Fruit fly (Drosophila melanogaster): ENCODE results near the gene Cp7Fb.

Gene Cp7Fb

dm6 chrX:8464378-8465036 is 9.1 kb upstream of the Cp7Fb start, which contains the start of gene Sptr (continued):
- TF ChIP-seq YL-1 (GFP tag; optimal IDR thresholded peaks at IDR 0.05) (peak; percentile 43), sr (GFP tag; IDR thresholded peaks at IDR 0.05) (peak; percentile 44; the same call in 1 of the 3 replicates), Eip74EF (GFP tag; optimal IDR thresholded peaks at IDR 0.05) (peak in 1 of 2 experiments; percentile 82), CG13424 (tag; optimal IDR thresholded peaks at IDR 0.05) (peak; percentile 91), twi (tag; optimal IDR thresholded peaks at IDR 0.05) (peak; percentile 32), CG4404 (GFP tag; IDR thresholded peaks at IDR 0.05) (peak; percentile 65), CG6254 (GFP tag; optimal IDR thresholded peaks at IDR 0.05) (peak; percentile 49), MESR4 (GFP tag; optimal IDR thresholded peaks at IDR 0.05) (no peak), wdn (GFP tag; IDR thresholded peaks at IDR 0.05) (peak; percentile 86), caup (GFP tag; optimal IDR thresholded peaks at IDR 0.05; ENCODE audit: severe bottlenecking) (peak; percentile 92), CG43689 (GFP tag; IDR thresholded peaks at IDR 0.05) (peak; percentile 44; the same call in 1 of the 2 replicates), CG8089 (GFP tag; optimal IDR thresholded peaks at IDR 0.05) (peak; percentile 2), CG32767 (GFP tag; IDR thresholded peaks at IDR 0.05) (peak; percentile 73), CG7963 (GFP tag; IDR thresholded peaks at IDR 0.05; ENCODE audit: partially characterized antibody) (no peak), Doc2 (GFP tag; IDR thresholded peaks at IDR 0.05) (peak; percentile 50; the same call in 1 of the 2 replicates), run (tag; optimal IDR thresholded peaks at IDR 0.05) (peak; percentile 75), pros (GFP tag; optimal IDR thresholded peaks at IDR 0.05) (no peak), dan (GFP tag; IDR thresholded peaks at IDR 0.05) (no peak), Atf3 (GFP tag; optimal IDR thresholded peaks at IDR 0.05) (peak; percentile 14), CHES-1-like (GFP tag; optimal IDR thresholded peaks at IDR 0.05) (peak; percentile 63), fd96Cb (tag; optimal IDR thresholded peaks at IDR 0.05) (peak; percentile 69), B-H2 (GFP tag; optimal IDR thresholded peaks at IDR 0.05) (peak; percentile 93), gsb (GFP tag; IDR thresholded peaks at IDR 0.05) (peak; percentile 86), C15 (GFP tag; IDR thresholded peaks at IDR 0.05) (peak; percentile 79; the same call in 2 of the 3 replicates), CG8359 (GFP tag; optimal IDR thresholded peaks at IDR 0.05; ENCODE audit: borderline replicate concordance) (peak; percentile 27), CG8290 (GFP tag; optimal IDR thresholded peaks at IDR 0.05) (peak; percentile 20), CG8290 (tag; optimal IDR thresholded peaks at IDR 0.05) (peak in 1 of 2 experiments; percentile 80), CG18619 (GFP tag; optimal IDR thresholded peaks at IDR 0.05) (peak; percentile 81), chinmo (GFP tag; IDR thresholded peaks at IDR 0.05; ENCODE audit: partially characterized antibody) (no peak), CG14441 (GFP tag; IDR thresholded peaks at IDR 0.05) (peak; percentile 87), CG18599 (GFP tag; optimal IDR thresholded peaks at IDR 0.05) (peak; percentile 96), Sry-δ (GFP tag; optimal IDR thresholded peaks at IDR 0.05) (peak; percentile 26), CG15696 (tag; optimal IDR thresholded peaks at IDR 0.05) (peak; percentile 41), kni (GFP tag; optimal IDR thresholded peaks at IDR 0.05) (no peak), CG4360 (GFP tag; IDR thresholded peaks at IDR 0.05) (peak; percentile 34; the same call in 1 of the 2 replicates), CG6683 (GFP tag; optimal IDR thresholded peaks at IDR 0.05) (peak; percentile 79), lilli (GFP tag; optimal IDR thresholded peaks at IDR 0.05) (peak; percentile 92), CG5180 (GFP tag; optimal IDR thresholded peaks at IDR 0.05) (peak; percentile 71), Sox100B (GFP tag; optimal IDR thresholded peaks at IDR 0.05) (peak; percentile 72), CG7372 (GFP tag; IDR thresholded peaks at IDR 0.05) (peak; percentile 84), bcd (GFP tag; optimal IDR thresholded peaks at IDR 0.05) (peak; percentile 87), p53 (GFP tag; optimal IDR thresholded peaks at IDR 0.05) (no peak), cg (GFP tag; optimal IDR thresholded peaks at IDR 0.05) (no peak), Nf-YB (GFP tag; optimal IDR thresholded peaks at IDR 0.05) (peak; percentile 68), CG2202 (tag; optimal IDR thresholded peaks at IDR 0.05) (no peak), Scr (GFP tag; IDR thresholded peaks at IDR 0.05; ENCODE audit: partially characterized antibody) (no peak), CG13775 (GFP tag; optimal IDR thresholded peaks at IDR 0.05) (peak; percentile 80), Med (GFP tag) (peak; percentile 96)

Measured in whole organism, embryonic.